Fruit fly (Drosophila melanogaster) whole organism, adult: ENCODE data around the gene Elp1.

ENCODE experiments used
- CG12768 ChIP-seq: fragments of 200-800 bp; sonication (Bioruptor generic); optimal IDR thresholded peaks from 2 replicates; lab custom pipeline; 2017; ENCODE audit warnings: missing biosample characterization, missing genetic modification characterization, mild to moderate bottlenecking, moderate library complexity, missing genetic modification reagents
- CG1620 ChIP-seq: fragments of 200-800 bp; sonication (Bioruptor generic); optimal IDR thresholded peaks from 2 replicates; lab custom pipeline; 2016; ENCODE audit warnings: missing biosample characterization, missing genetic modification characterization
- CG33017 ChIP-seq: fragments of 200-800 bp; sonication (Bioruptor generic); optimal IDR thresholded peaks from 2 replicates; lab custom pipeline; 2018; ENCODE audit warnings: missing biosample characterization, mild to moderate bottlenecking, missing genetic modification characterization, moderate library complexity
- CG7045 ChIP-seq: fragments of 200-800 bp; sonication (Bioruptor generic); optimal IDR thresholded peaks from 2 replicates; lab custom pipeline; 2017; ENCODE audit warnings: missing biosample characterization, mild to moderate bottlenecking, missing genetic modification characterization
- Clk ChIP-seq: fragments of 200-800 bp; sonication (Bioruptor generic); optimal IDR thresholded peaks from 2 replicates; lab custom pipeline; 2017; ENCODE audit warnings: missing biosample characterization, missing genetic modification characterization
- Mnt ChIP-seq: fragments of 200-800 bp; sonication (Bioruptor generic); optimal IDR thresholded peaks from 2 replicates; lab custom pipeline; 2016; ENCODE audit warnings: missing biosample characterization, mild to moderate bottlenecking, missing genetic modification characterization
- cnc ChIP-seq, 2 experiments: fragments of >200 bp; optimal IDR thresholded peaks; 2 replicates each; lab custom pipeline; 2017
- kay ChIP-seq: fragments of 200-800 bp; sonication (Bioruptor generic); peaks from one replicate; lab custom pipeline; 2016; ENCODE audit warnings: missing biosample characterization, missing genetic modification characterization, borderline replicate concordance
- ovo ChIP-seq: fragments of 200-800 bp; sonication (Bioruptor generic); optimal IDR thresholded peaks from 2 replicates; lab custom pipeline; 2016; ENCODE audit warnings: missing biosample characterization, missing genetic modification characterization
- toe ChIP-seq: fragments of 200-800 bp; sonication (Bioruptor generic); optimal IDR thresholded peaks from 2 replicates; lab custom pipeline; 2016; ENCODE audit warnings: missing biosample characterization, missing genetic modification characterization

- TF ChIP-seq Mnt (GFP tag; lab: Kevin White, UChicago) (no peak), toe (GFP tag; lab: Kevin White, UChicago) (no peak), cnc (optimal IDR thresholded peaks at IDR 0.05; lab: Kevin White, UChicago) (no peak), CG7045 (GFP tag; lab: Kevin White, UChicago) (no peak), CG1620 (GFP tag; lab: Kevin White, UChicago) (no peak), kay (GFP tag; lab: Kevin White, UChicago) (no peak), CG33017 (tag; lab: Kevin White, UChicago) (no peak), Clk (no peak), ovo (GFP tag; lab: Kevin White, UChicago) (no peak), CG12768 (GFP tag; lab: Kevin White, UChicago) (no peak)
Observed at dm6 chr3R:11690857-11691471, 40.2 kb downstream of the Elp1 start.
